3 fruit fly cellular contexts compared by ENCODE assay signal in genomic region chr3L:11345536-11345935, dm6.
TF ChIP-seq lines count a peak whose summit lies in the region.

No protein-coding gene starts in this region.

- peak; percentile 15 for TF ChIP-seq CTCF in whole organism, embryonic (GFP tag; optimal IDR thresholded peaks at IDR 0.05; lab: Kevin White, UChicago)

TF ChIP-seq in whole organism, adult, 20 proteins besides CTCF, POLR2A, EP300 and RAD21:
- peak; percentile 40 for TF ChIP-seq CG12768 (GFP tag; optimal IDR thresholded peaks at IDR 0.05; lab: Kevin White, UChicago)
- no peak for TF ChIP-seq Mnt (GFP tag; optimal IDR thresholded peaks at IDR 0.05; lab: Kevin White, UChicago)
TF ChIP-seq in whole organism, adult: peak in this region for 1.

TF ChIP-seq in whole organism, embryonic, 481 proteins besides CTCF, POLR2A, EP300 and RAD21:
- TF ChIP-seq CG17802 (tag; optimal IDR thresholded peaks at IDR 0.05; lab: Kevin White, UChicago), result no peak
- peak; percentile 63 for TF ChIP-seq HLHmδ (GFP tag; optimal IDR thresholded peaks at IDR 0.05; lab: Kevin White, UChicago)
- peak; percentile 14 for TF ChIP-seq lab (GFP tag; optimal IDR thresholded peaks at IDR 0.05; lab: Kevin White, UChicago)
- TF ChIP-seq ro (GFP tag; IDR thresholded peaks at IDR 0.05; lab: Robert Waterston, UW), result no peak
- TF ChIP-seq sqz (GFP tag; optimal IDR thresholded peaks at IDR 0.05; lab: Kevin White, UChicago), result peak; percentile 24
- TF ChIP-seq dmrt99B (tag; optimal IDR thresholded peaks at IDR 0.05; lab: Kevin White, UChicago), result peak; percentile 29
- TF ChIP-seq CG6813 (GFP tag; optimal IDR thresholded peaks at IDR 0.05; lab: Kevin White, UChicago), result peak; percentile 28
- peak; percentile 31 for TF ChIP-seq Asciz (GFP tag; optimal IDR thresholded peaks at IDR 0.05; lab: Kevin White, UChicago)
- TF ChIP-seq CG5180 (GFP tag; optimal IDR thresholded peaks at IDR 0.05; lab: Kevin White, UChicago), result peak; percentile 3
- peak; percentile 30 for TF ChIP-seq Blimp-1 (GFP tag; optimal IDR thresholded peaks at IDR 0.05; lab: Kevin White, UChicago)
- TF ChIP-seq CG12071 (GFP tag; optimal IDR thresholded peaks at IDR 0.05; lab: Kevin White, UChicago), result peak; percentile 25
- no peak for TF ChIP-seq ara (GFP tag; IDR thresholded peaks at IDR 0.05; lab: Robert Waterston, UW)
- TF ChIP-seq sr (GFP tag; IDR thresholded peaks at IDR 0.05; lab: Robert Waterston, UW), result peak; percentile 78
- TF ChIP-seq CG6254 (GFP tag; optimal IDR thresholded peaks at IDR 0.05; lab: Kevin White, UChicago), result peak; percentile 11
- TF ChIP-seq Xrp1 (GFP tag; IDR thresholded peaks at IDR 0.05; lab: Robert Waterston, UW), result 0 out of 2 replicates have a peak, but pooled peaks have one; percentile 8
- TF ChIP-seq wek (GFP tag; optimal IDR thresholded peaks at IDR 0.05; lab: Kevin White, UChicago), result peak; percentile 13
- no peak for TF ChIP-seq yki (optimal IDR thresholded peaks at IDR 0.05; lab: Kevin White, UChicago)
- peak; percentile 67 for TF ChIP-seq CG15696 (tag; optimal IDR thresholded peaks at IDR 0.05; lab: Kevin White, UChicago)
- TF ChIP-seq CG1233 (GFP tag; optimal IDR thresholded peaks at IDR 0.05; lab: Kevin White, UChicago), result peak; percentile 48
- TF ChIP-seq CG4360 (GFP tag; IDR thresholded peaks at IDR 0.05; lab: Robert Waterston, UW), result peak; percentile 23; the same call in 1 of the 2 replicates
- TF ChIP-seq MTF-1 (GFP tag; optimal IDR thresholded peaks at IDR 0.05; lab: Kevin White, UChicago; ENCODE audit: borderline replicate concordance), result peak; percentile 6
- TF ChIP-seq CG15514 (GFP tag; optimal IDR thresholded peaks at IDR 0.05; lab: Kevin White, UChicago), result peak; percentile 5
- peak; percentile 15 for TF ChIP-seq CG8359 (GFP tag; optimal IDR thresholded peaks at IDR 0.05; lab: Kevin White, UChicago; ENCODE audit: borderline replicate concordance)
- TF ChIP-seq Med (GFP tag; lab: Kevin White, UChicago), result peak; percentile 62
- TF ChIP-seq Awh (GFP tag; IDR thresholded peaks at IDR 0.05; lab: Robert Waterston, UW), result peak; percentile 44; the same call in 1 of the 2 replicates
- TF ChIP-seq nau (GFP tag; optimal IDR thresholded peaks at IDR 0.05; lab: Kevin White, UChicago), result peak; percentile 23
- no peak for TF ChIP-seq E2f2 (GFP tag; IDR thresholded peaks at IDR 0.05; lab: Robert Waterston, UW)
- peak; percentile 15 for TF ChIP-seq kah (GFP tag; optimal IDR thresholded peaks at IDR 0.05; lab: Kevin White, UChicago)
- TF ChIP-seq CG14710 (tag; optimal IDR thresholded peaks at IDR 0.05; lab: Kevin White, UChicago), result peak; percentile 22
- no peak for TF ChIP-seq CG12659 (GFP tag; optimal IDR thresholded peaks at IDR 0.05; lab: Kevin White, UChicago)

TF ChIP-seq in whole organism, prepupa, 60 proteins besides CTCF, POLR2A, EP300 and RAD21:
- TF ChIP-seq Hr38 (GFP tag; optimal IDR thresholded peaks at IDR 0.05; lab: Kevin White, UChicago) (no peak), fkh (GFP tag; optimal IDR thresholded peaks at IDR 0.05; lab: Kevin White, UChicago) (peak; percentile 50), achi (GFP tag; optimal IDR thresholded peaks at IDR 0.05; lab: Kevin White, UChicago) (no peak), CG34406 (GFP tag; optimal IDR thresholded peaks at IDR 0.05; lab: Kevin White, UChicago) (no peak), CG10669 (GFP tag; optimal IDR thresholded peaks at IDR 0.05; lab: Kevin White, UChicago) (no peak), cyc (GFP tag; optimal IDR thresholded peaks at IDR 0.05; lab: Kevin White, UChicago) (no peak), esn (GFP tag; optimal IDR thresholded peaks at IDR 0.05; lab: Kevin White, UChicago) (no peak)
